Worm (Caenorhabditis elegans): ENCODE data around the gene dnj-16.

DNA sequence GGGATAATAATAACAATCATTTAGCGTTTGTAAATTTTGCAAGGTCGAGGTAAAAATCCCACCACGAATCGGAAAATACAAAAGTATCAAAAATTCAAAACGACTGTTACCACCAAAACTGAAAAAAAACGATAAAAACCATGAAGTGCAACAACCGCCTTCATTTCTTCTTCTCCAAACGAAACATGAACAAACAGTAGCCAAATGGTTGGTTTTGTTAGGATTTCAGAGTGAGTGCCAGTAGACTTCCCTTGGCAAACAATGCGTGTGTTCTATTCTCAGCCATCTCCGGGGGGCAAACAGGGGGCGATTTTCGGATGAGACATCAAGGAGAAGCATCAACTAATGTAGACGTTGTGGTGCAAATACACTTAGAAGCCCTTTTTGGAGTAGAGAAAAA is 33.8 kb downstream of the dnj-16 start:
- TF ChIP-seq jun-1 (tag; optimal IDR thresholded peaks at IDR 0.05): no peak
- no peak for TF ChIP-seq pag-3 (tag; optimal IDR thresholded peaks at IDR 0.05; ENCODE audit: borderline replicate concordance, insufficient read depth)
- no peak for TF ChIP-seq sup-37 (GFP tag; optimal IDR thresholded peaks at IDR 0.05)
- TF ChIP-seq elt-2 (tag; optimal IDR thresholded peaks at IDR 0.05): no peak
- no peak for TF ChIP-seq unc-62 (GFP tag; optimal IDR thresholded peaks at IDR 0.05)
